Worm (Caenorhabditis elegans): ENCODE measurements around the gene C08F8.3.
"Not testable (repeated sequence)": the region's sequence is repeated elsewhere in the genome, so short reads cannot be mapped to it uniquely, and the experiment has no call there.

Gene C08F8.3

DNA sequence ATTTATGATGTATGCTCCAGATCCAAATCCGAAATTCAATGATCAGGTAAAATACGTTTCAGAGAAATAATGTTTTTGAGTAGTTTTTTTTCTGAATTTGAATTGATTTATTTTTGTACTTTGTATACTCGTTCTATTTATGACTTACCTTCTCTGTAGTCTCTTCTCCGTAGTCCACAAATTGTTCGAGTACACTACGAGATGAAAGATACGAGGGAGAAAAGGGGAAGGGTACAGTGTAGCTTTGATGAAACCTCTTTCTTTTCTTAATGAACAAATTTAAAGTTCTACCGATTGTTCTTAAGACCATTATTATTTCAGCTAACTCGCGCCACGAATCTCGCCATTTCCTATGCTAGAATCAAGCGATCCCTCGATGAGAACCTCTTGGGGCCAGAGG lies 25.2 kb downstream of the C08F8.3 start:
- TF ChIP-seq nhr-28 (tag; optimal IDR thresholded peaks at IDR 0.05) (no peak), aly-2 (tag; optimal IDR thresholded peaks at IDR 0.05) (no peak), ztf-4 (tag; optimal IDR thresholded peaks at IDR 0.05) (no peak), nhr-23 (tag; optimal IDR thresholded peaks at IDR 0.05) (no peak), ZK546.5 (tag; optimal IDR thresholded peaks at IDR 0.05) (no peak), nhr-25 (tag; optimal IDR thresholded peaks at IDR 0.05) (no peak), ceh-82 (tag; optimal IDR thresholded peaks at IDR 0.05) (no peak), mml-1 (tag; optimal IDR thresholded peaks at IDR 0.05) (no peak), fkh-10 (GFP tag; optimal IDR thresholded peaks at IDR 0.05) (no peak), pha-4 (tag; optimal IDR thresholded peaks at IDR 0.05) (peak; percentile 6), lin-39 (tag; optimal IDR thresholded peaks at IDR 0.05) (no peak), jun-1 (tag; optimal IDR thresholded peaks at IDR 0.05) (no peak), mdl-1 (tag; optimal IDR thresholded peaks at IDR 0.05) (no peak), elt-2 (tag; optimal IDR thresholded peaks at IDR 0.05) (peak; percentile 11), nhr-11 (tag; optimal IDR thresholded peaks at IDR 0.05) (no peak), pqm-1 (tag; optimal IDR thresholded peaks at IDR 0.05) (peak; percentile 32), ceh-16 (tag; optimal IDR thresholded peaks at IDR 0.05) (no peak), unc-39 (tag; optimal IDR thresholded peaks at IDR 0.05) (no peak), nhr-12 (tag; optimal IDR thresholded peaks at IDR 0.05) (no peak), skn-1 (tag; optimal IDR thresholded peaks at IDR 0.05) (no peak), nfya-1 (tag; optimal IDR thresholded peaks at IDR 0.05; ENCODE audit: insufficient read depth) (no peak), ama-1 (optimal IDR thresholded peaks at IDR 0.05) (no peak), elt-1 (tag; optimal IDR thresholded peaks at IDR 0.05) (no peak)

DNA sequence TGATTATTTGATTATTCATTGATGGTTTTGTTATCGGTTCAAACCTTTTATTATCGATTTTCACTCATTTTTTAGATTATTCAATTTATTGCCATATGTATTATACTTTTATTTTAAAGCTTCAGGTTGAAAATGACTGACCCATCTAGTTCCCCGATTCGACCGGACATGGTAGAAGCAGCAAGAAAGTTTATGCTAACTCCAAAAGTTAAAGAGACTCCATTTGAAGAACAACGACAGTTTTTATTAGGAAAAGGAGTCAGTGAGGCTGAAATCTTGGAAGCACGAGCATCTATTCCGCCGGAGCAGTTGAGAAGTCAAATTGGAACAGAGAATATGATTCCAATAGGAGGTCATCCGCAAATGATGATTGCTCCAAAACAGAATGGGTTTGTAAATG lies 28.2 kb downstream of the C08F8.3 start, which contains the start of gene prx-14:
Gene prx-14, plus strand, starts transcription at position 120 of the 400 bp plus-strand sequence.
- peak; percentile 8 for TF ChIP-seq pha-4 (tag; optimal IDR thresholded peaks at IDR 0.05)
- TF ChIP-seq sea-2 (GFP tag; optimal IDR thresholded peaks at IDR 0.05) = no peak
- peak; percentile 0 for TF ChIP-seq elt-2 (tag; optimal IDR thresholded peaks at IDR 0.05)

DNA sequence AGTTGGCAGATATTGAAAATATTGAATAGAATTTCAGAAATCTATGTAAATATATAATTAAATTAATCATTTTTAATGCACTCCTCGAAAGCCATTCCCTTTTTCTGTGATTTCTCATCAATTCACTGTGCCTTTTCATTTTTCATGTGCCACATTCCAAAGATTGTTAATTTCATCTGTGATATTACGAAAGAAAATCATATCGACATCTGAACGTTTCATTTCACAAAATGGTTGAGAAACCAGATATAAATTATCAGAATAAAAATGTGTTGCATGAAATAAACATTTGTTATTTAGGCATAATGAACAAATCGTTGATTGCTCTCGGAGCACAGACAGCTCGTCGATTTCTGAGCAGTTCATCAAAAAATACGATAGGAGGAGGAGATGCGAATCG lies 29.1 kb downstream of the C08F8.3 start, which contains the start of gene nuaf-3:
Gene nuaf-3, plus strand, starts transcription at position 301 of the 400 bp plus-strand sequence.
- TF ChIP-seq R02D3.7 (tag; optimal IDR thresholded peaks at IDR 0.05) (no peak), elt-2 (tag; optimal IDR thresholded peaks at IDR 0.05) (peak; percentile 34)

- TF ChIP-seq daf-12 (tag; optimal IDR thresholded peaks at IDR 0.05) (no peak), pha-4 (tag; optimal IDR thresholded peaks at IDR 0.05) (no peak), zag-1 (tag; optimal IDR thresholded peaks at IDR 0.05) (no peak), aly-2 (tag; optimal IDR thresholded peaks at IDR 0.05) (no peak), lsy-12 (tag; optimal IDR thresholded peaks at IDR 0.05) (no peak), sea-2 (GFP tag; optimal IDR thresholded peaks at IDR 0.05) (no peak), elt-1 (tag; optimal IDR thresholded peaks at IDR 0.05) (no peak), nhr-28 (tag; optimal IDR thresholded peaks at IDR 0.05) (no peak)
These were observed 31.9 kb downstream of the C08F8.3 start, which contains the start of gene sdz-27 for ce11 chrIV:11186729-11187128. Gene sdz-27 (plus strand): TSS chrIV:11187029.

- TF ChIP-seq sea-2 (GFP tag; optimal IDR thresholded peaks at IDR 0.05) (no peak), skn-1 (tag; optimal IDR thresholded peaks at IDR 0.05) (no peak), unc-62 (GFP tag; optimal IDR thresholded peaks at IDR 0.05) (no peak), mml-1 (tag; optimal IDR thresholded peaks at IDR 0.05) (no peak), egl-27 (tag; optimal IDR thresholded peaks at IDR 0.05) (no peak), daf-12 (tag; optimal IDR thresholded peaks at IDR 0.05) (no peak), nhr-11 (tag; optimal IDR thresholded peaks at IDR 0.05) (no peak), nhr-12 (tag; optimal IDR thresholded peaks at IDR 0.05) (no peak), ama-1 (optimal IDR thresholded peaks at IDR 0.05) (no peak), lin-39 (tag; optimal IDR thresholded peaks at IDR 0.05) (no peak), nhr-77 (tag; optimal IDR thresholded peaks at IDR 0.05) (no peak)
These were observed 34.6 kb downstream of the C08F8.3 start, which contains the start of gene fbxb-79 for ce11 chrIV:11189411-11189810. Gene fbxb-79 (minus strand): TSS chrIV:11189511.

DNA sequence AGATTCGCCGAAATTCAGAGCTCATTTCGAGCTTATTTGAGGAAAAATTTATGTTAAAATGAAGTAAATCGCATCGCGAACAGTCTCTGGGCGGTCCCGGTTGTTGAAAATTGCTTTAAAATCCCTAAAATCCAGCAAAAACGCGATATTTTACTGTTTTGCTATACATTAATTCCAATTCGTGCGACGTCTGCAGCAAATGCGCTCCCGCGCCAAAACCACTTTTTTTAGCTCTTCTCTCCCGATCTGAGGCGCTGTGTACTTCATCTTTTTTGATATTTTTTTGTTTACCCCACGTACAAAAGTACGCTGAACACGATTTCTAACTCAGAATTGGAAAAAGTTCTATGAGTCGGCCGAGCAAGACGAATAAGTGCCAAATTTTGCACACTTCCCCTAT lies 44.1 kb downstream of the C08F8.3 start, which contains the start of gene R07H5.16:
Gene R07H5.16, plus strand, starts transcription at position 348 of the 400 bp plus-strand sequence.
- TF ChIP-seq ztf-4, elt-1, elt-2 (tag; optimal IDR thresholded peaks at IDR 0.05): not testable (repeated sequence)

All from whole organism, L3 larva.